Fruit fly (Drosophila melanogaster): Measurements from ENCODE around the gene Mnat9.
A peak's percentile ranks its signal among the peaks of the same experiment; 100 is the strongest.

Mnat9 gene

dm6 chr3R:31610639-31611594 lies 5.0 kb downstream of the Mnat9 start, which contains the start of gene Med (continued):
- no peak for TF ChIP-seq CG17568 (GFP tag; optimal IDR thresholded peaks at IDR 0.05)
- TF ChIP-seq Atf6 (GFP tag; IDR thresholded peaks at IDR 0.05), result no peak
- TF ChIP-seq lbe (GFP tag; optimal IDR thresholded peaks at IDR 0.05), result no peak
- no peak for TF ChIP-seq CG1529 (GFP tag; optimal IDR thresholded peaks at IDR 0.05)
- TF ChIP-seq CG3726 (GFP tag; IDR thresholded peaks at IDR 0.05), result no peak
- no peak for TF ChIP-seq ro (GFP tag; IDR thresholded peaks at IDR 0.05)
- TF ChIP-seq tup (GFP tag; optimal IDR thresholded peaks at IDR 0.05), result no peak
- no peak for TF ChIP-seq tap (tag; optimal IDR thresholded peaks at IDR 0.05)
- no peak for TF ChIP-seq kni (GFP tag; optimal IDR thresholded peaks at IDR 0.05)
- TF ChIP-seq tin (GFP tag; optimal IDR thresholded peaks at IDR 0.05), result no peak
- no peak for TF ChIP-seq luna (GFP tag; optimal IDR thresholded peaks at IDR 0.05)
- TF ChIP-seq slp2 (GFP tag; optimal IDR thresholded peaks at IDR 0.05), result no peak
- TF ChIP-seq CG18262 (tag; optimal IDR thresholded peaks at IDR 0.05), result peak; percentile 22
- no peak for TF ChIP-seq CG6272 (GFP tag; IDR thresholded peaks at IDR 0.05)
- no peak for TF ChIP-seq CG5953 (GFP tag; IDR thresholded peaks at IDR 0.05)
- TF ChIP-seq pb (GFP tag; optimal IDR thresholded peaks at IDR 0.05), result no peak
- TF ChIP-seq CG1233 (GFP tag; optimal IDR thresholded peaks at IDR 0.05), result no peak
- peak; percentile 58 for TF ChIP-seq BEAF-32 (GFP tag; optimal IDR thresholded peaks at IDR 0.05)
- no peak for TF ChIP-seq lab (GFP tag; optimal IDR thresholded peaks at IDR 0.05)
- TF ChIP-seq zen2 (GFP tag; IDR thresholded peaks at IDR 0.05; ENCODE audit: partially characterized antibody), result no peak
- no peak for TF ChIP-seq CG2889 (GFP tag; IDR thresholded peaks at IDR 0.05)
- TF ChIP-seq bigmax (GFP tag; optimal IDR thresholded peaks at IDR 0.05), result no peak
- no peak for TF ChIP-seq wor (GFP tag; IDR thresholded peaks at IDR 0.05)
- TF ChIP-seq Hmr (GFP tag; optimal IDR thresholded peaks at IDR 0.05), result no peak
- no peak for TF ChIP-seq CG8944 (GFP tag; optimal IDR thresholded peaks at IDR 0.05)
- no peak for TF ChIP-seq br (optimal IDR thresholded peaks at IDR 0.05)
- no peak for TF ChIP-seq Blimp-1 (GFP tag; optimal IDR thresholded peaks at IDR 0.05)
- peak; percentile 55 for TF ChIP-seq stwl (tag; optimal IDR thresholded peaks at IDR 0.05)
- TF ChIP-seq CG17359 (tag; optimal IDR thresholded peaks at IDR 0.05), result no peak
- no peak for TF ChIP-seq CG18476 (GFP tag; optimal IDR thresholded peaks at IDR 0.05)
- no peak for TF ChIP-seq CG12071 (GFP tag; optimal IDR thresholded peaks at IDR 0.05)
- peak; percentile 55 for TF ChIP-seq Lhr (GFP tag; optimal IDR thresholded peaks at IDR 0.05)
- peak; percentile 42 for TF ChIP-seq CG15601 (tag; optimal IDR thresholded peaks at IDR 0.05)
- TF ChIP-seq CG4707 (GFP tag; optimal IDR thresholded peaks at IDR 0.05), result no peak
- TF ChIP-seq Sry-δ (GFP tag; optimal IDR thresholded peaks at IDR 0.05), result peak; percentile 48
- TF ChIP-seq Nf-YA (GFP tag; IDR thresholded peaks at IDR 0.05), result no peak
- TF ChIP-seq CG6654 (GFP tag; optimal IDR thresholded peaks at IDR 0.05), result no peak
- no peak for TF ChIP-seq insv (GFP tag; optimal IDR thresholded peaks at IDR 0.05)
- TF ChIP-seq Kr (GFP tag; optimal IDR thresholded peaks at IDR 0.05), result no peak
- TF ChIP-seq lola (GFP tag; optimal IDR thresholded peaks at IDR 0.05), result no peak
- TF ChIP-seq nom (GFP tag; optimal IDR thresholded peaks at IDR 0.05), result peak; percentile 50
- TF ChIP-seq Hey (tag; optimal IDR thresholded peaks at IDR 0.05), result no peak
- no peak for TF ChIP-seq CG6765 (GFP tag; optimal IDR thresholded peaks at IDR 0.05)
- no peak for TF ChIP-seq Taf1 (GFP tag; IDR thresholded peaks at IDR 0.05)
- peak; percentile 48 for TF ChIP-seq CoRest (tag; optimal IDR thresholded peaks at IDR 0.05)
- no peak for TF ChIP-seq CG2199 (GFP tag; IDR thresholded peaks at IDR 0.05)
- no peak for TF ChIP-seq CG1832 (GFP tag; optimal IDR thresholded peaks at IDR 0.05)
- TF ChIP-seq CG8478 (optimal IDR thresholded peaks at IDR 0.05), result no peak
- TF ChIP-seq CG30431 (GFP tag; optimal IDR thresholded peaks at IDR 0.05), result no peak

All from whole organism, embryonic.